Fruit fly (Drosophila melanogaster) whole organism, embryonic: Measurements from ENCODE around the gene CG15882.

Experiments
- Ada2b ChIP-seq: fragments of 200-800 bp; sonication (Bioruptor generic); IDR thresholded peaks from 2 replicates; pipeline ENCODE4 v1.3.6; 2022; ENCODE audit warnings: missing biosample characterization, missing genetic modification characterization
- B-H2 ChIP-seq: fragments of 200-800 bp; sonication (Bioruptor generic); optimal IDR thresholded peaks from 2 replicates; lab custom pipeline; 2018; ENCODE audit warnings: missing biosample characterization, mild to moderate bottlenecking, missing genetic modification characterization
- BEAF-32 ChIP-seq: fragments of 200-800 bp; sonication (Bioruptor generic); optimal IDR thresholded peaks from 3 replicates; lab custom pipeline; 2017; ENCODE audit warnings: missing biosample characterization, missing genetic modification characterization, mild to moderate bottlenecking, moderate library complexity, missing genetic modification reagents
- CG10209 ChIP-seq: fragments of 200-800 bp; sonication (Bioruptor generic); optimal IDR thresholded peaks from 3 replicates; lab custom pipeline; 2017; ENCODE audit warnings: missing biosample characterization, mild to moderate bottlenecking, missing genetic modification characterization, missing genetic modification reagents
- CG12219 ChIP-seq: fragments of 200-800 bp; sonication (Bioruptor generic); optimal IDR thresholded peaks from 3 replicates; lab custom pipeline; 2018; ENCODE audit warnings: missing biosample characterization, mild to moderate bottlenecking, missing genetic modification characterization
- CG13287 ChIP-seq: fragments of 200-800 bp; sonication (Bioruptor generic); IDR thresholded peaks from 2 replicates; pipeline ENCODE4 v1.3.6; 2022; ENCODE audit warnings: missing biosample characterization, missing genetic modification characterization; ENCODE audit not compliant: partially characterized antibody
- CG13296 ChIP-seq: fragments of 200-800 bp; sonication (Bioruptor generic); optimal IDR thresholded peaks from 3 replicates; lab custom pipeline; 2018; ENCODE audit warnings: missing biosample characterization, mild to moderate bottlenecking, missing genetic modification characterization
- CG16779 ChIP-seq: fragments of 200-800 bp; sonication (Bioruptor generic); IDR thresholded peaks from 2 replicates; pipeline ENCODE4 v1.3.6; 2022; ENCODE audit warnings: missing biosample characterization, missing genetic modification characterization
- CG17802 ChIP-seq: fragments of 200-800 bp; sonication (Bioruptor generic); optimal IDR thresholded peaks from 2 replicates; lab custom pipeline; 2018; ENCODE audit warnings: missing biosample characterization, mild to moderate bottlenecking, missing genetic modification characterization, moderate library complexity
- CG18599 ChIP-seq: fragments of 200-800 bp; sonication (Bioruptor generic); optimal IDR thresholded peaks from 3 replicates; lab custom pipeline; 2017; ENCODE audit warnings: missing biosample characterization, missing genetic modification characterization, mild to moderate bottlenecking, moderate library complexity, missing genetic modification reagents
- CG2199 ChIP-seq: fragments of 200-800 bp; sonication (Bioruptor generic); IDR thresholded peaks from 3 replicates; pipeline ENCODE4 v1.3.6; 2022; ENCODE audit warnings: missing biosample characterization, missing genetic modification characterization
- CG3407 ChIP-seq: fragments of 200-800 bp; sonication (Bioruptor generic); optimal IDR thresholded peaks from 2 replicates; lab custom pipeline; 2018; ENCODE audit warnings: missing biosample characterization, mild to moderate bottlenecking, missing genetic modification characterization
- CG3995 ChIP-seq: fragments of 200-800 bp; sonication (Bioruptor generic); optimal IDR thresholded peaks from 3 replicates; lab custom pipeline; 2016; ENCODE audit warnings: missing biosample characterization, missing genetic modification characterization
- CG4707 ChIP-seq: fragments of 200-800 bp; sonication (Bioruptor generic); optimal IDR thresholded peaks from 2 replicates; lab custom pipeline; 2018; ENCODE audit warnings: missing biosample characterization, mild to moderate bottlenecking, missing genetic modification characterization, moderate library complexity
- CG8765 ChIP-seq: fragments of 200-800 bp; sonication (Bioruptor generic); IDR thresholded peaks from 2 replicates; pipeline ENCODE4 v1.3.6; 2022; ENCODE audit warnings: missing biosample characterization, missing genetic modification characterization
- CG8924 ChIP-seq: fragments of 200-800 bp; optimal IDR thresholded peaks from 3 replicates; lab custom pipeline; 2019; ENCODE audit warnings: missing biosample characterization, mild to moderate bottlenecking, missing genetic modification characterization, moderate library complexity
- CG9797 ChIP-seq: fragments of 200-800 bp; sonication (Bioruptor generic); optimal IDR thresholded peaks from 3 replicates; lab custom pipeline; 2018; ENCODE audit warnings: missing biosample characterization, mild to moderate bottlenecking, missing genetic modification characterization
- CkIIα-i1 ChIP-seq: fragments of 200-800 bp; sonication (Bioruptor generic); IDR thresholded peaks from 2 replicates; pipeline ENCODE4 v1.3.6; 2022; ENCODE audit warnings: missing biosample characterization, missing genetic modification characterization
- D ChIP-seq, 2 experiments: fragments of 200-800 bp in 1 of 2; fragments of >200 bp in 1 of 2; sonication (Bioruptor generic) in 1 of 2; optimal IDR thresholded peaks; 2 replicates in 1 of 2; 3 replicates in 1 of 2; lab custom pipeline; 2017; ENCODE audit warnings: mild to moderate bottlenecking in 1 of 2, missing biosample characterization in 1 of 2, missing genetic modification characterization in 1 of 2, missing genetic modification reagents in 1 of 2
- Deaf1 ChIP-seq: fragments of 200-800 bp; optimal IDR thresholded peaks from 3 replicates; lab custom pipeline; 2019; ENCODE audit warnings: missing biosample characterization, mild to moderate bottlenecking, missing genetic modification characterization, moderate library complexity
- Ets65A ChIP-seq: fragments of 200-800 bp; sonication (Bioruptor generic); peaks from one replicate; lab custom pipeline; 2016; ENCODE audit warnings: missing biosample characterization, missing genetic modification characterization
- Gsc ChIP-seq: fragments of 200-800 bp; sonication (Bioruptor generic); IDR thresholded peaks from 2 replicates; pipeline ENCODE4 v1.3.6; 2022; ENCODE audit warnings: missing biosample characterization, missing genetic modification characterization
- HLH3B ChIP-seq: fragments of 200-800 bp; sonication (Bioruptor generic); IDR thresholded peaks from 2 replicates; pipeline ENCODE4 v1.3.6; 2022; ENCODE audit warnings: missing biosample characterization, missing genetic modification characterization
- Hey ChIP-seq: fragments of 200-800 bp; sonication (Bioruptor generic); optimal IDR thresholded peaks from 3 replicates; lab custom pipeline; 2018; ENCODE audit warnings: missing biosample characterization, mild to moderate bottlenecking, missing genetic modification characterization
- Lpt ChIP-seq: fragments of >200 bp; optimal IDR thresholded peaks from 2 replicates; lab custom pipeline; 2018; ENCODE audit warnings: missing biosample characterization, missing genetic modification characterization
- NC2α ChIP-seq: fragments of 200-800 bp; sonication (Bioruptor generic); optimal IDR thresholded peaks from 2 replicates; lab custom pipeline; 2016; ENCODE audit warnings: missing biosample characterization, missing genetic modification characterization
- NC2β ChIP-seq: fragments of 200-800 bp; sonication (Bioruptor generic); optimal IDR thresholded peaks from 2 replicates; lab custom pipeline; 2016; ENCODE audit warnings: missing biosample characterization, missing genetic modification characterization
- NfI ChIP-seq: fragments of 200-800 bp; sonication (Bioruptor generic); optimal IDR thresholded peaks from 3 replicates; lab custom pipeline; 2018; ENCODE audit warnings: missing biosample characterization, mild to moderate bottlenecking, missing genetic modification characterization, moderate library complexity
- PHDP ChIP-seq: fragments of 200-800 bp; sonication (Bioruptor generic); optimal IDR thresholded peaks from 3 replicates; lab custom pipeline; 2018; ENCODE audit warnings: missing biosample characterization, mild to moderate bottlenecking, missing genetic modification characterization, moderate library complexity
- Spps ChIP-seq: fragments of 200-800 bp; sonication (Bioruptor generic); optimal IDR thresholded peaks from 2 replicates; lab custom pipeline; 2018; ENCODE audit warnings: missing biosample characterization, mild to moderate bottlenecking, missing genetic modification characterization
- abd-A ChIP-seq: fragments of 200-800 bp; sonication (Bioruptor generic); optimal IDR thresholded peaks from 3 replicates; lab custom pipeline; 2019; ENCODE audit warnings: missing biosample characterization, mild to moderate bottlenecking, missing genetic modification characterization, moderate library complexity
- aop ChIP-seq: fragments of 200-800 bp; sonication (Bioruptor generic); IDR thresholded peaks from 2 replicates; pipeline ENCODE4 v1.3.6; 2022; ENCODE audit warnings: missing biosample characterization, missing genetic modification characterization
- cas ChIP-seq: fragments of 200-800 bp; sonication (Bioruptor generic); IDR thresholded peaks from 2 replicates; pipeline ENCODE4 v1.3.6; 2022; ENCODE audit warnings: missing biosample characterization, missing genetic modification characterization
- corto ChIP-seq: fragments of 200-800 bp; sonication (Bioruptor generic); optimal IDR thresholded peaks from 2 replicates; lab custom pipeline; 2016; ENCODE audit warnings: missing biosample characterization, mild to moderate bottlenecking, missing genetic modification characterization, moderate library complexity
- crol ChIP-seq: fragments of 200-800 bp; sonication (Bioruptor generic); IDR thresholded peaks from 2 replicates; pipeline ENCODE4 v1.3.6; 2022; ENCODE audit warnings: missing biosample characterization, missing genetic modification characterization
- dimm ChIP-seq: fragments of 200-800 bp; sonication (Bioruptor generic); IDR thresholded peaks from 2 replicates; pipeline ENCODE4 v1.3.6; 2022; ENCODE audit warnings: missing biosample characterization, missing genetic modification characterization
- mirr ChIP-seq: fragments of 200-800 bp; sonication (Bioruptor generic); optimal IDR thresholded peaks from 3 replicates; lab custom pipeline; 2018; ENCODE audit warnings: missing biosample characterization, mild to moderate bottlenecking, missing genetic modification characterization
- org-1 ChIP-seq: fragments of 200-800 bp; sonication (Bioruptor generic); optimal IDR thresholded peaks from 2 replicates; lab custom pipeline; 2017; ENCODE audit warnings: missing biosample characterization, missing genetic modification characterization
- pan ChIP-seq, 4 experiments: fragments of >200 bp in 3 of 4; fragments of 200-800 bp in 1 of 4; sonication (Bioruptor generic) in 1 of 4; optimal IDR thresholded peaks in 3 of 4; IDR thresholded peaks in 1 of 4; 2 replicates each; pipeline versions ENCODE4 v1.3.6 to Lab custom; 2017 to 2022; ENCODE audit warnings: missing biosample characterization in 2 of 4, missing genetic modification characterization in 2 of 4, mixed read lengths in 1 of 4
- pnt ChIP-seq: fragments of 200-800 bp; sonication (Bioruptor generic); optimal IDR thresholded peaks from 3 replicates; lab custom pipeline; 2016; ENCODE audit warnings: missing biosample characterization, missing genetic modification characterization
- pros ChIP-seq: fragments of 200-800 bp; sonication (Bioruptor generic); optimal IDR thresholded peaks from 3 replicates; lab custom pipeline; 2019; ENCODE audit warnings: missing biosample characterization, mild to moderate bottlenecking, missing genetic modification characterization, moderate library complexity
- psq ChIP-seq: fragments of 200-800 bp; sonication (Bioruptor generic); optimal IDR thresholded peaks from 2 replicates; lab custom pipeline; 2017; ENCODE audit warnings: missing biosample characterization, missing genetic modification characterization
- run ChIP-seq: fragments of 200-800 bp; sonication (Bioruptor generic); optimal IDR thresholded peaks from 3 replicates; lab custom pipeline; 2018; ENCODE audit warnings: missing biosample characterization, mild to moderate bottlenecking, missing genetic modification characterization
- seq ChIP-seq: fragments of 200-800 bp; sonication (Bioruptor generic); IDR thresholded peaks from 2 replicates; pipeline ENCODE4 v1.3.6; 2022; ENCODE audit warnings: missing biosample characterization, missing genetic modification characterization
- sug ChIP-seq: fragments of 200-800 bp; optimal IDR thresholded peaks from 2 replicates; lab custom pipeline; 2019; ENCODE audit warnings: missing biosample characterization, mild to moderate bottlenecking, missing genetic modification characterization, moderate library complexity
- tna ChIP-seq: fragments of 200-800 bp; sonication (Bioruptor generic); IDR thresholded peaks from 2 replicates; pipeline ENCODE4 v1.3.6; 2022; ENCODE audit warnings: missing biosample characterization, missing genetic modification characterization; ENCODE audit not compliant: partially characterized antibody
- trh ChIP-seq: fragments of 200-800 bp; sonication (Bioruptor generic); optimal IDR thresholded peaks from 2 replicates; lab custom pipeline; 2016; ENCODE audit warnings: missing biosample characterization, missing genetic modification characterization
- yki ChIP-seq: fragments of >200 bp; optimal IDR thresholded peaks from 3 replicates; lab custom pipeline; 2018
- zfh1 ChIP-seq: fragments of 200-800 bp; sonication (Bioruptor generic); IDR thresholded peaks from 3 replicates; pipeline ENCODE4 v1.3.6; 2022; ENCODE audit warnings: missing biosample characterization, missing genetic modification characterization

The CG15882 gene

dm6 chrX:19155922-19156437 is 31.8 kb upstream of the CG15882 start (continued):
- peak; percentile 90 for TF ChIP-seq Spps
- peak; percentile 36 for TF ChIP-seq CG4707
- TF ChIP-seq CG17802 (tag; lab: Kevin White, UChicago): peak; percentile 40
- peak; percentile 55 for TF ChIP-seq corto
- peak; percentile 90 for TF ChIP-seq CG8765 (GFP tag; lab: Robert Waterston, UW)
- 0 out of 2 replicates have a peak, but pooled peaks have one; percentile 44 for TF ChIP-seq CG16779
- TF ChIP-seq CG2199: peak; percentile 70; the same call in 1 of the 3 replicates
- no peak for TF ChIP-seq CG9797 (GFP tag; lab: Kevin White, UChicago)
- TF ChIP-seq NfI (GFP tag; lab: Kevin White, UChicago): peak; percentile 65
- peak; percentile 60 for TF ChIP-seq CG13296 (GFP tag; lab: Kevin White, UChicago)
- peak; percentile 35; the same call in 1 of the 2 replicates for TF ChIP-seq dimm (GFP tag; lab: Robert Waterston, UW)
- peak; percentile 37 for TF ChIP-seq B-H2 (GFP tag; lab: Kevin White, UChicago)
- peak; percentile 0 for TF ChIP-seq run
- TF ChIP-seq CG3407 (GFP tag; lab: Kevin White, UChicago): peak; percentile 76
- TF ChIP-seq CkIIα-i1: no peak
- TF ChIP-seq Ada2b (GFP tag; lab: Robert Waterston, UW): peak; percentile 70
- TF ChIP-seq CG18599 (GFP tag; lab: Kevin White, UChicago): peak; percentile 82
- peak; percentile 88 for TF ChIP-seq CG8924 (tag; lab: Kevin White, UChicago)
- peak; percentile 44 for TF ChIP-seq psq (GFP tag; lab: Kevin White, UChicago)
- TF ChIP-seq pnt: peak; percentile 23
- TF ChIP-seq Hey: no peak
- TF ChIP-seq CG13287 (GFP tag; lab: Robert Waterston, UW): no peak
- peak; percentile 81 for TF ChIP-seq crol (GFP tag; lab: Robert Waterston, UW)
- TF ChIP-seq abd-A (tag; lab: Kevin White, UChicago): peak; percentile 58
- TF ChIP-seq pan (optimal IDR thresholded peaks at IDR 0.05; lab: Kevin White, UChicago): no peak
- peak in 1 of 2 experiments; percentile 76 for TF ChIP-seq pan (GFP tag; optimal IDR thresholded peaks at IDR 0.05 in 1 of 2, IDR thresholded peaks at IDR 0.05 in 1 of 2)
- TF ChIP-seq trh: peak; percentile 62
- peak; percentile 34; the same call in 1 of the 2 replicates for TF ChIP-seq cas
- peak; percentile 51 for TF ChIP-seq CG12219
- TF ChIP-seq mirr (GFP tag; lab: Kevin White, UChicago): no peak
- TF ChIP-seq sug: peak; percentile 35
- no peak for TF ChIP-seq Lpt (GFP tag; lab: Kevin White, UChicago)
- TF ChIP-seq org-1 (GFP tag; lab: Kevin White, UChicago): peak; percentile 68
- no peak for TF ChIP-seq CG3995 (GFP tag; lab: Kevin White, UChicago)
- TF ChIP-seq NC2α (GFP tag; lab: Kevin White, UChicago): no peak
- TF ChIP-seq CG10209 (GFP tag; lab: Kevin White, UChicago): peak; percentile 81
- no peak for TF ChIP-seq seq (GFP tag; lab: Robert Waterston, UW)
- TF ChIP-seq pros: peak; percentile 59
- no peak for TF ChIP-seq D (optimal IDR thresholded peaks at IDR 0.05; lab: Kevin White, UChicago)
- TF ChIP-seq D (GFP tag; optimal IDR thresholded peaks at IDR 0.05; lab: Kevin White, UChicago): peak; percentile 82
- no peak for TF ChIP-seq tna
- TF ChIP-seq yki (lab: Kevin White, UChicago): no peak
- peak; percentile 95 for TF ChIP-seq zfh1 (GFP tag; lab: Robert Waterston, UW)
- TF ChIP-seq PHDP (tag; lab: Kevin White, UChicago): peak; percentile 76
- TF ChIP-seq Deaf1 (tag; lab: Kevin White, UChicago): peak; percentile 48
- peak; percentile 51 for TF ChIP-seq Gsc
- TF ChIP-seq NC2β: peak; percentile 4
- TF ChIP-seq BEAF-32 (GFP tag; lab: Kevin White, UChicago): no peak
- TF ChIP-seq HLH3B (GFP tag; lab: Robert Waterston, UW): peak; percentile 73
- no peak for TF ChIP-seq aop (GFP tag; lab: Robert Waterston, UW)
- TF ChIP-seq Ets65A (GFP tag; lab: Kevin White, UChicago): peak; percentile 87
